Worm (Caenorhabditis elegans) whole organism, L3 larva: ENCODE data around the gene F22E5.8.
A peak's percentile ranks its signal among the peaks of the same experiment; 100 is the strongest.
"Not testable (repeated sequence)": the region's sequence is repeated elsewhere in the genome, so short reads cannot be mapped to it uniquely, and the experiment has no call there.

Experiments
- R02D3.7 ChIP-seq: fragments of 150-350 bp; optimal IDR thresholded peaks from 2 replicates; lab custom pipeline; 2014; ENCODE audit warnings: missing biosample characterization, missing genetic modification characterization
- ZK546.5 ChIP-seq: sonication (generic microtip); optimal IDR thresholded peaks from 2 replicates; lab custom pipeline; 2017; ENCODE audit warnings: missing biosample characterization, missing genetic modification characterization
- aly-2 ChIP-seq: fragments of 150-350 bp; optimal IDR thresholded peaks from 2 replicates; lab custom pipeline; 2014; ENCODE audit warnings: missing biosample characterization, missing genetic modification characterization
- ama-1 ChIP-seq: fragments of 150-350 bp; optimal IDR thresholded peaks from 2 replicates; lab custom pipeline; 2018
- ceh-16 ChIP-seq: sonication (generic microtip); optimal IDR thresholded peaks from 2 replicates; lab custom pipeline; 2017; ENCODE audit warnings: missing biosample characterization, missing genetic modification characterization
- ceh-28 ChIP-seq: fragments of 150-350 bp; optimal IDR thresholded peaks from 2 replicates; lab custom pipeline; 2014; ENCODE audit warnings: missing biosample characterization, missing genetic modification reagents, missing genetic modification characterization
- egl-27 ChIP-seq: sonication (generic microtip); optimal IDR thresholded peaks from 4 replicates; lab custom pipeline; 2017; ENCODE audit warnings: missing biosample characterization, missing genetic modification reagents, missing genetic modification characterization
- egl-5 ChIP-seq: fragments of 150-350 bp; optimal IDR thresholded peaks from 2 replicates; lab custom pipeline; 2017; ENCODE audit warnings: missing biosample characterization, missing genetic modification reagents, missing genetic modification characterization, inconsistent platforms
- elt-2 ChIP-seq: sonication (generic microtip); optimal IDR thresholded peaks from 2 replicates; lab custom pipeline; 2016; ENCODE audit warnings: missing genetic modification reagents, mild to moderate bottlenecking, missing genetic modification characterization, missing compliant biosample characterization
- eor-1 ChIP-seq, 2 experiments: fragments of 150-350 bp; optimal IDR thresholded peaks; 2 replicates each; lab custom pipeline; 2014 to 2018; ENCODE audit warnings: missing biosample characterization in 2 of 2, missing genetic modification characterization in 2 of 2
- fkh-2 ChIP-seq: fragments of 150-350 bp; optimal IDR thresholded peaks from 2 replicates; lab custom pipeline; 2014; ENCODE audit warnings: missing biosample characterization, missing genetic modification reagents, missing genetic modification characterization
- fos-1 ChIP-seq: fragments of 150-350 bp; optimal IDR thresholded peaks from 2 replicates; lab custom pipeline; 2014; ENCODE audit warnings: missing biosample characterization, missing genetic modification characterization
- jun-1 ChIP-seq: fragments of 150-350 bp; optimal IDR thresholded peaks from 2 replicates; lab custom pipeline; 2014; ENCODE audit warnings: missing biosample characterization, missing genetic modification reagents, missing genetic modification characterization
- lin-39 ChIP-seq: fragments of 150-350 bp; optimal IDR thresholded peaks from 2 replicates; lab custom pipeline; 2018; ENCODE audit warnings: missing biosample characterization, missing genetic modification reagents, missing genetic modification characterization
- lsy-12 ChIP-seq: sonication (generic microtip); optimal IDR thresholded peaks from 2 replicates; lab custom pipeline; 2016; ENCODE audit warnings: mild to moderate bottlenecking, missing genetic modification characterization, missing compliant biosample characterization
- mml-1 ChIP-seq: fragments of 150-350 bp; sonication (generic microtip); optimal IDR thresholded peaks from 3 replicates; lab custom pipeline; 2014; ENCODE audit warnings: missing biosample characterization, missing genetic modification characterization
- nhr-11 ChIP-seq: fragments of 150-350 bp; optimal IDR thresholded peaks from 2 replicates; lab custom pipeline; 2014; ENCODE audit warnings: missing biosample characterization, missing genetic modification characterization
- nhr-237 ChIP-seq: fragments of 150-350 bp; optimal IDR thresholded peaks from 2 replicates; lab custom pipeline; 2014; ENCODE audit warnings: missing biosample characterization, missing genetic modification characterization
- nhr-25 ChIP-seq: sonication (generic microtip); optimal IDR thresholded peaks from 2 replicates; lab custom pipeline; 2017; ENCODE audit warnings: missing biosample characterization, missing genetic modification characterization
- nhr-28 ChIP-seq: fragments of 150-350 bp; optimal IDR thresholded peaks from 2 replicates; lab custom pipeline; 2014; ENCODE audit warnings: missing biosample characterization, missing genetic modification characterization
- nhr-67 ChIP-seq: fragments of 150-350 bp; optimal IDR thresholded peaks from 2 replicates; lab custom pipeline; 2014; ENCODE audit warnings: missing biosample characterization, missing genetic modification characterization
- nhr-76 ChIP-seq: fragments of 150-350 bp; sonication (generic microtip); optimal IDR thresholded peaks from 5 replicates; lab custom pipeline; 2014; ENCODE audit warnings: missing biosample characterization, missing genetic modification characterization
- pha-4 ChIP-seq: fragments of 150-350 bp; optimal IDR thresholded peaks from 2 replicates; lab custom pipeline; 2014; ENCODE audit warnings: missing biosample characterization, missing genetic modification reagents, missing genetic modification characterization
- pqm-1 ChIP-seq: fragments of 150-350 bp; optimal IDR thresholded peaks from 2 replicates; lab custom pipeline; 2017; ENCODE audit warnings: missing biosample characterization, missing genetic modification characterization, inconsistent platforms
- sea-2 ChIP-seq: fragments of 150-350 bp; sonication (generic microtip); optimal IDR thresholded peaks from 4 replicates; lab custom pipeline; 2014; ENCODE audit warnings: missing biosample characterization, missing genetic modification reagents, missing genetic modification characterization
- skn-1 ChIP-seq: fragments of 150-350 bp; optimal IDR thresholded peaks from 2 replicates; lab custom pipeline; 2014; ENCODE audit warnings: missing biosample characterization, missing genetic modification characterization
- snpc-4 ChIP-seq: fragments of 150-350 bp; optimal IDR thresholded peaks from 2 replicates; lab custom pipeline; 2014; ENCODE audit warnings: missing biosample characterization, missing genetic modification characterization
- tbx-2 ChIP-seq: sonication (generic microtip); optimal IDR thresholded peaks from 2 replicates; lab custom pipeline; 2016; ENCODE audit warnings: mild to moderate bottlenecking, missing genetic modification characterization, missing compliant biosample characterization
- unc-62 ChIP-seq: fragments of 150-350 bp; sonication (generic microtip); optimal IDR thresholded peaks from 4 replicates; lab custom pipeline; 2014; ENCODE audit warnings: missing biosample characterization, missing genetic modification reagents, missing genetic modification characterization
- zag-1 ChIP-seq: fragments of 150-350 bp; optimal IDR thresholded peaks from 2 replicates; lab custom pipeline; 2014; ENCODE audit warnings: missing biosample characterization, missing genetic modification characterization
- ztf-11 ChIP-seq: fragments of 150-350 bp; optimal IDR thresholded peaks from 2 replicates; lab custom pipeline; 2014; ENCODE audit warnings: missing biosample characterization, missing genetic modification characterization
- ztf-4 ChIP-seq: fragments of 150-350 bp; optimal IDR thresholded peaks from 2 replicates; lab custom pipeline; 2014; ENCODE audit warnings: missing biosample characterization, missing genetic modification characterization

The F22E5.8 gene

ce11 chrII:2665606-2666005 lies 25.8 kb downstream of the F22E5.8 start, which contains the start of gene F22E5.22:
Gene F22E5.22, plus strand, starts transcription at chrII:2665906.
- no peak for TF ChIP-seq nhr-76 (tag; lab: Kevin White, UChicago)

- not testable (repeated sequence) for TF ChIP-seq elt-2, jun-1, ceh-16 (tag; lab: Kevin White, UChicago)
Measured at ce11 chrII:2672320-2672719, 32.5 kb downstream of the F22E5.8 start, which contains the start of gene sri-57. Gene sri-57, minus strand, starts transcription at chrII:2672420.

ce11 chrII:2673534-2673933 lies 33.7 kb downstream of the F22E5.8 start, which contains the start of the genes F22E5.20 and F22E5.1:
Gene F22E5.20, minus strand, starts transcription at chrII:2673634.
Gene F22E5.1, plus strand, starts transcription at chrII:2673775.
- TF ChIP-seq nhr-237 (tag; lab: Kevin White, UChicago); lsy-12 (tag; lab: Kevin White, UChicago); snpc-4: not testable (repeated sequence)
- TF ChIP-seq, all 47 proteins: peak for 0; not testable (repeated sequence) for 47

ce11 chrII:2677534-2678168 lies 37.8 kb downstream of the F22E5.8 start, which contains the start of gene F22E5.17:
Gene F22E5.17, plus strand, starts transcription at chrII:2678041.
- no peak for TF ChIP-seq lin-39 (tag; lab: Kevin White, UChicago)
- TF ChIP-seq skn-1 (tag; lab: Kevin White, UChicago) = peak; percentile 4
- peak; percentile 69 for TF ChIP-seq pqm-1 (tag; lab: Kevin White, UChicago)
- TF ChIP-seq ceh-28 (tag; lab: Kevin White, UChicago) = no peak
- TF ChIP-seq elt-2 (tag; lab: Kevin White, UChicago) = peak; percentile 94
- TF ChIP-seq eor-1 (tag; optimal IDR thresholded peaks at IDR 0.05; lab: Kevin White, UChicago) = no peak
- TF ChIP-seq egl-27 (tag; lab: Kevin White, UChicago) = no peak
- no peak for TF ChIP-seq sea-2 (GFP tag; lab: Kevin White, UChicago)
- no peak for TF ChIP-seq nhr-25 (tag; lab: Kevin White, UChicago)
- no peak for TF ChIP-seq lsy-12 (tag; lab: Kevin White, UChicago)
- no peak for TF ChIP-seq nhr-28

ce11 chrII:2681118-2681517 lies 41.3 kb downstream of the F22E5.8 start, which contains the start of gene F34D6.1:
Gene F34D6.1, minus strand, starts transcription at chrII:2681218.
- no peak for TF ChIP-seq pha-4 (tag; lab: Kevin White, UChicago)
- TF ChIP-seq ceh-28 (tag; lab: Kevin White, UChicago) = no peak
- TF ChIP-seq fkh-2 (tag; lab: Kevin White, UChicago) = no peak
- TF ChIP-seq ztf-11 (tag; lab: Kevin White, UChicago) = no peak
- no peak for TF ChIP-seq ama-1 (lab: Kevin White, UChicago)
- TF ChIP-seq R02D3.7 = no peak
- TF ChIP-seq aly-2 (tag; lab: Kevin White, UChicago) = no peak
- TF ChIP-seq mml-1 (tag; lab: Kevin White, UChicago) = no peak
- TF ChIP-seq snpc-4 = no peak
- no peak for TF ChIP-seq ztf-4 (tag; lab: Kevin White, UChicago)
- no peak for TF ChIP-seq tbx-2 (tag; lab: Kevin White, UChicago)

ce11 chrII:2684208-2684607 lies 44.4 kb downstream of the F22E5.8 start, which contains the start of gene ceh-87:
Gene ceh-87, minus strand, starts transcription at chrII:2684308.
- TF ChIP-seq unc-62 (GFP tag; lab: Kevin White, UChicago) (no peak), skn-1 (tag; lab: Kevin White, UChicago) (no peak), snpc-4 (no peak), nhr-11 (tag; lab: Kevin White, UChicago) (no peak), ZK546.5 (tag; lab: Kevin White, UChicago) (no peak), R02D3.7 (no peak), nhr-237 (tag; lab: Kevin White, UChicago) (no peak)

- TF ChIP-seq ceh-16 (tag; lab: Kevin White, UChicago) (no peak), unc-62 (GFP tag; lab: Kevin White, UChicago) (no peak), zag-1 (tag; lab: Kevin White, UChicago) (no peak), ztf-4 (tag; lab: Kevin White, UChicago) (no peak), snpc-4 (no peak), ZK546.5 (tag; lab: Kevin White, UChicago) (no peak), egl-5 (tag; lab: Kevin White, UChicago) (no peak), fkh-2 (tag; lab: Kevin White, UChicago) (no peak), nhr-67 (no peak), ztf-11 (tag; lab: Kevin White, UChicago) (no peak), fos-1 (tag; lab: Kevin White, UChicago) (no peak), lin-39 (tag; lab: Kevin White, UChicago) (no peak), ceh-28 (tag; lab: Kevin White, UChicago) (no peak)
- TF ChIP-seq, all 47 proteins: peak for 0
Measured at ce11 chrII:2684783-2685182, 44.9 kb downstream of the F22E5.8 start.
